Worm (Caenorhabditis elegans) whole organism, L1 larva: ENCODE data around the gene F21A3.11.
A peak's percentile ranks its signal among the peaks of the same experiment; 100 is the strongest.

Experiments
- C04F5.9 ChIP-seq: sonication (generic microtip); optimal IDR thresholded peaks from 2 replicates; lab custom pipeline; 2016; ENCODE audit warnings: missing genetic modification characterization, missing compliant biosample characterization
- C16A3.4 ChIP-seq: fragments of 150-350 bp; optimal IDR thresholded peaks from 2 replicates; lab custom pipeline; 2014; ENCODE audit warnings: missing biosample characterization, missing genetic modification characterization
- C34B4.2 ChIP-seq: sonication (generic microtip); optimal IDR thresholded peaks from 2 replicates; lab custom pipeline; 2017; ENCODE audit warnings: mild to moderate bottlenecking, missing genetic modification characterization, missing compliant biosample characterization
- Y116A8C.19 ChIP-seq: sonication (generic microtip); optimal IDR thresholded peaks from 2 replicates; lab custom pipeline; 2016; ENCODE audit warnings: missing compliant biosample characterization, missing genetic modification characterization, borderline replicate concordance
- aha-1 ChIP-seq: fragments of 150-350 bp; optimal IDR thresholded peaks from 2 replicates; lab custom pipeline; 2014; ENCODE audit warnings: missing biosample characterization, missing genetic modification characterization
- alr-1 ChIP-seq: fragments of 200-800 bp; sonication (Bioruptor generic); optimal IDR thresholded peaks from 2 replicates; lab custom pipeline; 2018; ENCODE audit warnings: borderline replicate concordance, mild to moderate bottlenecking, missing genetic modification characterization, missing compliant biosample characterization
- aly-2 ChIP-seq: fragments of 150-350 bp; optimal IDR thresholded peaks from 2 replicates; lab custom pipeline; 2014; ENCODE audit warnings: missing biosample characterization, missing genetic modification characterization
- ama-1 ChIP-seq: fragments of 150-350 bp; optimal IDR thresholded peaks from 2 replicates; lab custom pipeline; 2014
- blmp-1 ChIP-seq: fragments of 150-350 bp; optimal IDR thresholded peaks from 2 replicates; lab custom pipeline; 2014; ENCODE audit warnings: missing biosample characterization, missing genetic modification characterization
- ceh-8 ChIP-seq: fragments of 200-800 bp; sonication (Bioruptor generic); optimal IDR thresholded peaks from 2 replicates; lab custom pipeline; 2018; ENCODE audit warnings: mild to moderate bottlenecking, missing genetic modification characterization, moderate library complexity, missing compliant biosample characterization
- ceh-82 ChIP-seq, 3 experiments: fragments of 150-350 bp in 1 of 3; sonication (generic microtip) in 2 of 3; optimal IDR thresholded peaks; 2 replicates each; lab custom pipeline; 2014 to 2017; ENCODE audit warnings: missing biosample characterization in 3 of 3, missing genetic modification characterization in 3 of 3
- ceh-88 ChIP-seq: fragments of 200-800 bp; sonication (Bioruptor generic); IDR thresholded peaks from 2 replicates; pipeline ENCODE4 v1.3.6; 2022; ENCODE audit warnings: missing genetic modification characterization, missing compliant biosample characterization
- ceh-90 ChIP-seq: sonication (generic microtip); optimal IDR thresholded peaks from 2 replicates; lab custom pipeline; 2016; ENCODE audit warnings: missing genetic modification characterization, missing compliant biosample characterization
- dpl-1 ChIP-seq, 3 experiments: fragments of 150-350 bp in 2 of 3; sonication (generic microtip) in 1 of 3; optimal IDR thresholded peaks; 2 replicates each; lab custom pipeline; 2014 to 2017; ENCODE audit warnings: missing biosample characterization in 3 of 3, missing genetic modification characterization in 3 of 3, missing genetic modification reagents in 3 of 3
- dsc-1 ChIP-seq: sonication (generic microtip); optimal IDR thresholded peaks from 2 replicates; lab custom pipeline; 2016; ENCODE audit warnings: mild to moderate bottlenecking, missing genetic modification characterization, missing compliant biosample characterization
- efl-1 ChIP-seq, 4 experiments: fragments of 150-350 bp; optimal IDR thresholded peaks in 3 of 4; peaks in 1 of 4; 1 replicate in 1 of 4; 2 replicates in 3 of 4; lab custom pipeline; 2014; ENCODE audit warnings: missing biosample characterization in 2 of 4, missing genetic modification characterization in 2 of 4, missing genetic modification reagents in 2 of 4
- elt-3 ChIP-seq, 6 experiments: fragments of 150-350 bp in 1 of 6; sonication (generic microtip); optimal IDR thresholded peaks; 2 replicates each; lab custom pipeline; 2017 to 2018; ENCODE audit warnings: missing biosample characterization in 6 of 6, missing genetic modification characterization in 6 of 6, inconsistent platforms in 1 of 6
- fkh-10 ChIP-seq: sonication (generic microtip); optimal IDR thresholded peaks from 2 replicates; lab custom pipeline; 2017; ENCODE audit warnings: missing biosample characterization, missing genetic modification reagents, missing genetic modification characterization
- fkh-4 ChIP-seq: sonication (generic microtip); optimal IDR thresholded peaks from 2 replicates; lab custom pipeline; 2016; ENCODE audit warnings: missing compliant biosample characterization, missing genetic modification characterization, borderline replicate concordance
- hpl-2 ChIP-seq: fragments of 150-350 bp; optimal IDR thresholded peaks from 2 replicates; lab custom pipeline; 2014; ENCODE audit warnings: missing biosample characterization, missing genetic modification reagents, missing genetic modification characterization
- isw-1 ChIP-seq: fragments of 200-800 bp; sonication (Bioruptor generic); IDR thresholded peaks from 2 replicates; pipeline ENCODE4 v1.3.6; 2022; ENCODE audit warnings: missing genetic modification characterization, missing compliant biosample characterization
- jun-1 ChIP-seq: fragments of 150-350 bp; optimal IDR thresholded peaks from 2 replicates; lab custom pipeline; 2014; ENCODE audit warnings: missing biosample characterization, missing genetic modification reagents, missing genetic modification characterization
- lin-14 ChIP-seq: fragments of 200-800 bp; sonication (Bioruptor generic); optimal IDR thresholded peaks from 2 replicates; lab custom pipeline; 2018; ENCODE audit warnings: mild to moderate bottlenecking, missing genetic modification characterization, moderate library complexity, missing compliant biosample characterization
- lin-35 ChIP-seq, 2 experiments: fragments of 150-350 bp; optimal IDR thresholded peaks; 2 replicates each; lab custom pipeline; 2014; ENCODE audit warnings: missing biosample characterization in 2 of 2, missing genetic modification characterization in 2 of 2, missing genetic modification reagents in 2 of 2
- lin-39 ChIP-seq: fragments of 150-350 bp; optimal IDR thresholded peaks from 2 replicates; lab custom pipeline; 2014; ENCODE audit warnings: missing biosample characterization, missing genetic modification reagents, missing genetic modification characterization
- lir-3 ChIP-seq: sonication (generic microtip); optimal IDR thresholded peaks from 2 replicates; lab custom pipeline; 2016; ENCODE audit warnings: mild to moderate bottlenecking, missing genetic modification characterization, moderate library complexity, missing compliant biosample characterization; ENCODE audit not compliant: poor library complexity
- lsy-2 ChIP-seq, 2 experiments: fragments of 150-350 bp; optimal IDR thresholded peaks; 2 replicates each; lab custom pipeline; 2014; ENCODE audit warnings: missing biosample characterization in 2 of 2, missing genetic modification characterization in 2 of 2
- mef-2 ChIP-seq: fragments of 150-350 bp; optimal IDR thresholded peaks from 2 replicates; lab custom pipeline; 2014; ENCODE audit warnings: missing biosample characterization, missing genetic modification characterization
- nhr-11 ChIP-seq: fragments of 150-350 bp; optimal IDR thresholded peaks from 2 replicates; lab custom pipeline; 2014; ENCODE audit warnings: missing biosample characterization, missing genetic modification characterization
- nhr-12 ChIP-seq: sonication (generic microtip); optimal IDR thresholded peaks from 2 replicates; lab custom pipeline; 2017; ENCODE audit warnings: missing biosample characterization, missing genetic modification characterization
- nhr-237 ChIP-seq: fragments of 150-350 bp; optimal IDR thresholded peaks from 2 replicates; lab custom pipeline; 2014; ENCODE audit warnings: missing biosample characterization, missing genetic modification characterization
- nhr-28 ChIP-seq: fragments of 150-350 bp; optimal IDR thresholded peaks from 2 replicates; lab custom pipeline; 2014; ENCODE audit warnings: missing biosample characterization, missing genetic modification characterization
- nhr-71 ChIP-seq: sonication (generic microtip); optimal IDR thresholded peaks from 2 replicates; lab custom pipeline; 2016; ENCODE audit warnings: mild to moderate bottlenecking, missing genetic modification characterization, moderate library complexity, missing compliant biosample characterization
- nhr-76 ChIP-seq: sonication (generic microtip); optimal IDR thresholded peaks from 2 replicates; lab custom pipeline; 2017; ENCODE audit warnings: missing biosample characterization, missing genetic modification characterization
- nhr-77 ChIP-seq: fragments of 150-350 bp; optimal IDR thresholded peaks from 2 replicates; lab custom pipeline; 2014; ENCODE audit warnings: missing biosample characterization, missing genetic modification characterization
- nhr-85 ChIP-seq: sonication (generic microtip); peaks from one replicate; lab custom pipeline; 2016; ENCODE audit warnings: missing genetic modification characterization, inconsistent platforms, missing compliant biosample characterization
- nhr-90 ChIP-seq: sonication (generic microtip); optimal IDR thresholded peaks from 2 replicates; lab custom pipeline; 2016; ENCODE audit warnings: mild to moderate bottlenecking, missing genetic modification characterization, missing compliant biosample characterization; ENCODE audit not compliant: poor library complexity
- pax-3 ChIP-seq: fragments of 200-800 bp; sonication (Bioruptor generic); optimal IDR thresholded peaks from 2 replicates; lab custom pipeline; 2018; ENCODE audit warnings: mild to moderate bottlenecking, missing genetic modification characterization, moderate library complexity, missing compliant biosample characterization
- pqm-1 ChIP-seq: sonication (generic microtip); optimal IDR thresholded peaks from 3 replicates; lab custom pipeline; 2017; ENCODE audit warnings: missing biosample characterization, missing genetic modification characterization
- rnt-1 ChIP-seq: sonication (generic microtip); optimal IDR thresholded peaks from 2 replicates; lab custom pipeline; 2016; ENCODE audit warnings: mild to moderate bottlenecking, missing genetic modification characterization, moderate library complexity, missing compliant biosample characterization
- sox-4 ChIP-seq: sonication (generic microtip); optimal IDR thresholded peaks from 2 replicates; lab custom pipeline; 2016; ENCODE audit warnings: missing genetic modification characterization, missing compliant biosample characterization
- sup-37 ChIP-seq: fragments of 200-800 bp; sonication (Bioruptor generic); optimal IDR thresholded peaks from 2 replicates; lab custom pipeline; 2018; ENCODE audit warnings: mild to moderate bottlenecking, missing genetic modification characterization, missing compliant biosample characterization
- swsn-7 ChIP-seq: sonication (generic microtip); optimal IDR thresholded peaks from 2 replicates; lab custom pipeline; 2016; ENCODE audit warnings: missing genetic modification characterization, missing compliant biosample characterization
- tlp-1 ChIP-seq: fragments of 150-350 bp; optimal IDR thresholded peaks from 2 replicates; lab custom pipeline; 2014; ENCODE audit warnings: missing biosample characterization, missing genetic modification characterization
- unc-30 ChIP-seq: sonication (generic microtip); optimal IDR thresholded peaks from 2 replicates; lab custom pipeline; 2017; ENCODE audit warnings: missing biosample characterization, missing genetic modification characterization
- unc-62 ChIP-seq: fragments of 150-350 bp; optimal IDR thresholded peaks from 2 replicates; lab custom pipeline; 2014; ENCODE audit warnings: missing biosample characterization, missing genetic modification reagents, missing genetic modification characterization
- unc-86 ChIP-seq: sonication (generic microtip); optimal IDR thresholded peaks from 2 replicates; lab custom pipeline; 2016; ENCODE audit warnings: missing genetic modification characterization, missing compliant biosample characterization
- unc-98 ChIP-seq: fragments of 200-800 bp; sonication (Bioruptor generic); IDR thresholded peaks from 2 replicates; pipeline ENCODE4 v1.3.6; 2022; ENCODE audit warnings: missing genetic modification characterization, missing compliant biosample characterization
- vab-15 ChIP-seq: sonication (generic microtip); optimal IDR thresholded peaks from 2 replicates; lab custom pipeline; 2017; ENCODE audit warnings: missing genotype, mild to moderate bottlenecking, missing genetic modification characterization, missing compliant biosample characterization
- xbp-1 ChIP-seq: sonication (generic microtip); optimal IDR thresholded peaks from 2 replicates; lab custom pipeline; 2016; ENCODE audit warnings: missing genetic modification characterization, missing compliant biosample characterization
- zip-4 ChIP-seq: fragments of 200-800 bp; sonication (Bioruptor generic); optimal IDR thresholded peaks from 2 replicates; lab custom pipeline; 2018; ENCODE audit warnings: mild to moderate bottlenecking, missing genetic modification characterization, moderate library complexity, missing compliant biosample characterization
- ztf-11 ChIP-seq, 2 experiments: sonication (generic microtip); optimal IDR thresholded peaks; 2 replicates each; lab custom pipeline; 2016 to 2017; ENCODE audit warnings: missing genetic modification characterization in 2 of 2, missing biosample characterization in 1 of 2, missing compliant biosample characterization in 1 of 2
- ztf-4 ChIP-seq: fragments of 150-350 bp; optimal IDR thresholded peaks from 2 replicates; lab custom pipeline; 2014; ENCODE audit warnings: missing biosample characterization, missing genetic modification characterization

Gene F21A3.11

ce11 chrV:15551642-15552041, 18.6 kb upstream of the F21A3.11 start (continued):
- no peak for TF ChIP-seq C04F5.9
- TF ChIP-seq aly-2: no peak
- no peak for TF ChIP-seq fkh-4 (tag; lab: Kevin White, UChicago)
- TF ChIP-seq unc-86 (tag; lab: Kevin White, UChicago): peak; percentile 19
- no peak for TF ChIP-seq isw-1 (GFP tag; lab: Robert Waterston, UW)
- peak; percentile 30 to 70 for TF ChIP-seq lin-35 (GFP tag; optimal IDR thresholded peaks at IDR 0.05; lab: Kevin White, UChicago)
- TF ChIP-seq rnt-1 (tag; lab: Kevin White, UChicago): peak; percentile 66
- TF ChIP-seq aha-1 (tag; lab: Kevin White, UChicago): no peak
- TF ChIP-seq swsn-7: peak; percentile 51
- TF ChIP-seq unc-30 (tag; lab: Kevin White, UChicago): no peak
- TF ChIP-seq nhr-12 (tag; lab: Kevin White, UChicago): no peak
- TF ChIP-seq dpl-1 (GFP tag; optimal IDR thresholded peaks at IDR 0.05; lab: Kevin White, UChicago): peak in 2 of 3 experiments; percentile 5 to 37
- TF ChIP-seq zip-4 (GFP tag; lab: Kevin White, UChicago): no peak
- TF ChIP-seq ceh-90 (tag; lab: Kevin White, UChicago): no peak
- TF ChIP-seq alr-1: no peak
- TF ChIP-seq vab-15 (tag; lab: Kevin White, UChicago): no peak
- TF ChIP-seq ceh-8 (GFP tag; lab: Kevin White, UChicago): no peak
- TF ChIP-seq sox-4: no peak
- no peak for TF ChIP-seq unc-62 (GFP tag; lab: Kevin White, UChicago)
- TF ChIP-seq ama-1: no peak
- no peak for TF ChIP-seq hpl-2 (GFP tag; lab: Kevin White, UChicago)
- TF ChIP-seq fkh-10 (GFP tag; lab: Kevin White, UChicago): no peak
- peak; percentile 24 for TF ChIP-seq lir-3 (tag; lab: Kevin White, UChicago)
- TF ChIP-seq lin-39: no peak
- no peak for TF ChIP-seq nhr-85 (tag; lab: Kevin White, UChicago)
- TF ChIP-seq nhr-237 (tag; lab: Kevin White, UChicago): no peak
- peak; percentile 43 for TF ChIP-seq dsc-1 (tag; lab: Kevin White, UChicago)
- no peak for TF ChIP-seq nhr-76 (tag; lab: Kevin White, UChicago)
- no peak for TF ChIP-seq nhr-28 (tag; lab: Kevin White, UChicago)
- no peak for TF ChIP-seq pqm-1 (tag; lab: Kevin White, UChicago)
- TF ChIP-seq C34B4.2 (tag; lab: Kevin White, UChicago): no peak
- no peak for TF ChIP-seq mef-2
- TF ChIP-seq nhr-90: peak; percentile 17
- peak; percentile 56 for TF ChIP-seq nhr-71 (tag; lab: Kevin White, UChicago)
- TF ChIP-seq nhr-77 (tag; lab: Kevin White, UChicago): peak; percentile 3
- no peak for TF ChIP-seq ceh-88 (GFP tag; lab: Robert Waterston, UW)
- TF ChIP-seq ceh-82 (tag; optimal IDR thresholded peaks at IDR 0.05; lab: Kevin White, UChicago): peak in 2 of 3 experiments; percentile 13 to 74
- no peak for TF ChIP-seq Y116A8C.19
- peak; percentile 40 for TF ChIP-seq lin-14 (GFP tag; lab: Kevin White, UChicago)
- TF ChIP-seq pax-3 (tag; lab: Kevin White, UChicago): no peak
- no peak for TF ChIP-seq sup-37 (GFP tag; lab: Kevin White, UChicago)
- TF ChIP-seq nhr-11 (tag; lab: Kevin White, UChicago): no peak
- TF ChIP-seq unc-98 (GFP tag; lab: Robert Waterston, UW): peak; percentile 33; the same call in 1 of the 2 replicates
- peak; percentile 35 for TF ChIP-seq C16A3.4 (tag; lab: Kevin White, UChicago)
- TF ChIP-seq ztf-11 (tag; optimal IDR thresholded peaks at IDR 0.05; lab: Kevin White, UChicago): no peak
- TF ChIP-seq elt-3 (tag; optimal IDR thresholded peaks at IDR 0.05; lab: Kevin White, UChicago): peak in 1 of 6 experiments; percentile 30
- peak; percentile 33 to 53 for TF ChIP-seq efl-1 (optimal IDR thresholded peaks at IDR 0.05; lab: Kevin White, UChicago)
- peak; percentile 46 to 94 for TF ChIP-seq efl-1 (GFP tag; optimal IDR thresholded peaks at IDR 0.05 in 1 of 2; lab: Kevin White, UChicago)
- peak; percentile 27 for TF ChIP-seq xbp-1 (tag; lab: Kevin White, UChicago)
- TF ChIP-seq jun-1 (tag; lab: Kevin White, UChicago): no peak
- no peak for TF ChIP-seq ztf-4
- no peak for TF ChIP-seq tlp-1
- peak; percentile 16 to 57 for TF ChIP-seq lsy-2 (tag; optimal IDR thresholded peaks at IDR 0.05; lab: Kevin White, UChicago)
- TF ChIP-seq blmp-1 (tag; lab: Kevin White, UChicago): no peak
